Fruit fly (Drosophila melanogaster) whole organism, prepupa: ENCODE measurements around the gene Tm2.

Experiments
- Blimp-1 ChIP-seq: fragments of 200-800 bp; sonication (Bioruptor generic); optimal IDR thresholded peaks from 3 replicates; lab custom pipeline; 2017; ENCODE audit warnings: missing biosample characterization, missing genetic modification characterization, mild to moderate bottlenecking, moderate library complexity, missing genetic modification reagents
- CG10669 ChIP-seq: fragments of 200-800 bp; sonication (Bioruptor generic); optimal IDR thresholded peaks from 3 replicates; lab custom pipeline; 2018; ENCODE audit warnings: missing biosample characterization, mild to moderate bottlenecking, missing genetic modification characterization, moderate library complexity
- CG15336 ChIP-seq: fragments of 200-800 bp; sonication (Bioruptor generic); IDR thresholded peaks from 2 replicates; pipeline ENCODE4 v1.3.6; 2022; ENCODE audit warnings: missing biosample characterization, missing genetic modification characterization
- CG16779 ChIP-seq: fragments of 200-800 bp; sonication (Bioruptor generic); optimal IDR thresholded peaks from 3 replicates; lab custom pipeline; 2017; ENCODE audit warnings: missing biosample characterization, mild to moderate bottlenecking, missing genetic modification characterization
- CG3032 ChIP-seq: fragments of 200-800 bp; optimal IDR thresholded peaks from 2 replicates; lab custom pipeline; 2019; ENCODE audit warnings: missing biosample characterization, mild to moderate bottlenecking, missing genetic modification characterization, moderate library complexity
- CG31627 ChIP-seq: fragments of 200-800 bp; sonication (Bioruptor generic); optimal IDR thresholded peaks from 3 replicates; lab custom pipeline; 2016; ENCODE audit warnings: missing biosample characterization, missing genetic modification characterization
- CG32006 ChIP-seq: fragments of 200-800 bp; sonication (Bioruptor generic); optimal IDR thresholded peaks from 3 replicates; lab custom pipeline; 2017; ENCODE audit warnings: missing biosample characterization, mild to moderate bottlenecking, missing genetic modification characterization
- CG34406 ChIP-seq: fragments of 200-800 bp; sonication (Bioruptor generic); optimal IDR thresholded peaks from 3 replicates; lab custom pipeline; 2016; ENCODE audit warnings: missing biosample characterization, missing genetic modification characterization
- CG3919 ChIP-seq: fragments of 200-800 bp; sonication (Bioruptor generic); optimal IDR thresholded peaks from 3 replicates; lab custom pipeline; 2016; ENCODE audit warnings: missing biosample characterization, missing genetic modification characterization
- CG4318 ChIP-seq: fragments of 200-800 bp; sonication (Bioruptor generic); optimal IDR thresholded peaks from 3 replicates; lab custom pipeline; 2017; ENCODE audit warnings: missing biosample characterization, mild to moderate bottlenecking, missing genetic modification characterization
- CG6163 ChIP-seq: fragments of 200-800 bp; sonication (Bioruptor generic); IDR thresholded peaks from 3 replicates; pipeline ENCODE4 v1.3.6; 2022; ENCODE audit warnings: missing biosample characterization, missing genetic modification characterization
- CG6276 ChIP-seq: fragments of 200-800 bp; sonication (Bioruptor generic); optimal IDR thresholded peaks from 2 replicates; lab custom pipeline; 2017; ENCODE audit warnings: missing biosample characterization, mild to moderate bottlenecking, missing genetic modification characterization
- CG6792 ChIP-seq: fragments of 200-800 bp; sonication (Bioruptor generic); optimal IDR thresholded peaks from 3 replicates; lab custom pipeline; 2016; ENCODE audit warnings: missing biosample characterization, missing genetic modification characterization
- CG6808 ChIP-seq: fragments of 200-800 bp; sonication (Bioruptor generic); optimal IDR thresholded peaks from 3 replicates; lab custom pipeline; 2017; ENCODE audit warnings: missing biosample characterization, missing genetic modification characterization, mild to moderate bottlenecking, moderate library complexity, missing genetic modification reagents
- CG8119 ChIP-seq: fragments of 200-800 bp; sonication (Bioruptor generic); IDR thresholded peaks from 3 replicates; pipeline ENCODE4 v1.3.6; 2022; ENCODE audit warnings: missing biosample characterization, missing genetic modification characterization
- CG8319 ChIP-seq: fragments of 200-800 bp; sonication (Bioruptor generic); optimal IDR thresholded peaks from 3 replicates; lab custom pipeline; 2016; ENCODE audit warnings: missing biosample characterization, missing genetic modification characterization
- CG8632 ChIP-seq: fragments of 200-800 bp; sonication (Bioruptor generic); optimal IDR thresholded peaks from 3 replicates; lab custom pipeline; 2016; ENCODE audit warnings: missing biosample characterization, missing genetic modification characterization
- CG9139 ChIP-seq: fragments of 200-800 bp; sonication (Bioruptor generic); optimal IDR thresholded peaks from 3 replicates; lab custom pipeline; 2017; ENCODE audit warnings: missing biosample characterization, mild to moderate bottlenecking, missing genetic modification characterization
- Eip75B ChIP-seq: fragments of 200-800 bp; sonication (Bioruptor generic); optimal IDR thresholded peaks from 3 replicates; lab custom pipeline; 2016; ENCODE audit warnings: missing biosample characterization, missing genetic modification characterization
- Eip78C ChIP-seq: fragments of 200-800 bp; sonication (Bioruptor generic); peaks from one replicate; lab custom pipeline; 2016; ENCODE audit warnings: missing biosample characterization, missing genetic modification characterization
- Ets21C ChIP-seq: fragments of 200-800 bp; sonication (Bioruptor generic); optimal IDR thresholded peaks from 3 replicates; lab custom pipeline; 2016; ENCODE audit warnings: missing biosample characterization, missing genetic modification characterization
- Ets96B ChIP-seq: fragments of 200-800 bp; optimal IDR thresholded peaks from 2 replicates; lab custom pipeline; 2019; ENCODE audit warnings: missing biosample characterization, mild to moderate bottlenecking, missing genetic modification characterization, moderate library complexity
- Hr38 ChIP-seq: sonication (Bioruptor generic); optimal IDR thresholded peaks from 2 replicates; lab custom pipeline; 2016; ENCODE audit warnings: missing biosample characterization, missing genetic modification characterization
- Hr39 ChIP-seq: fragments of 200-800 bp; sonication (Bioruptor generic); optimal IDR thresholded peaks from 2 replicates; lab custom pipeline; 2016; ENCODE audit warnings: missing biosample characterization, missing genetic modification characterization
- Lpt ChIP-seq: fragments of 200-800 bp; sonication (Bioruptor generic); optimal IDR thresholded peaks from 3 replicates; lab custom pipeline; 2016; ENCODE audit warnings: missing biosample characterization, missing genetic modification characterization
- Met ChIP-seq: fragments of 200-800 bp; sonication (Bioruptor generic); optimal IDR thresholded peaks from 3 replicates; lab custom pipeline; 2016; ENCODE audit warnings: missing biosample characterization, missing genetic modification characterization
- OdsH ChIP-seq: fragments of 200-800 bp; sonication (Bioruptor generic); optimal IDR thresholded peaks from 3 replicates; lab custom pipeline; 2016; ENCODE audit warnings: missing biosample characterization, missing genetic modification characterization
- Smox ChIP-seq: fragments of 200-800 bp; sonication (Bioruptor generic); optimal IDR thresholded peaks from 3 replicates; lab custom pipeline; 2016; ENCODE audit warnings: missing biosample characterization, missing genetic modification characterization
- Sox102F ChIP-seq: fragments of 200-800 bp; sonication (Bioruptor generic); optimal IDR thresholded peaks from 2 replicates; lab custom pipeline; 2016; ENCODE audit warnings: missing biosample characterization, mild to moderate bottlenecking, missing genetic modification characterization
- achi ChIP-seq: fragments of 200-800 bp; sonication (Bioruptor generic); optimal IDR thresholded peaks from 3 replicates; lab custom pipeline; 2016; ENCODE audit warnings: missing biosample characterization, missing genetic modification characterization
- acj6 ChIP-seq: fragments of 200-800 bp; sonication (Bioruptor generic); optimal IDR thresholded peaks from 3 replicates; lab custom pipeline; 2016; ENCODE audit warnings: missing biosample characterization, missing genetic modification characterization
- cyc ChIP-seq: fragments of 200-800 bp; sonication (Bioruptor generic); optimal IDR thresholded peaks from 3 replicates; lab custom pipeline; 2016; ENCODE audit warnings: missing biosample characterization, missing genetic modification characterization
- dac ChIP-seq: fragments of 200-800 bp; sonication (Bioruptor generic); optimal IDR thresholded peaks from 2 replicates; lab custom pipeline; 2017; ENCODE audit warnings: missing biosample characterization, mild to moderate bottlenecking, missing genetic modification characterization
- dsx ChIP-seq: fragments of 200-800 bp; optimal IDR thresholded peaks from 3 replicates; lab custom pipeline; 2019; ENCODE audit warnings: missing biosample characterization, mild to moderate bottlenecking, missing genetic modification characterization, moderate library complexity; ENCODE audit not compliant: poor library complexity, severe bottlenecking
- eg ChIP-seq: fragments of 200-800 bp; sonication (Bioruptor generic); IDR thresholded peaks from 3 replicates; pipeline ENCODE4 v1.3.6; 2022; ENCODE audit warnings: missing biosample characterization, missing genetic modification characterization
- esn ChIP-seq: fragments of 200-800 bp; sonication (Bioruptor generic); optimal IDR thresholded peaks from 2 replicates; lab custom pipeline; 2016; ENCODE audit warnings: missing biosample characterization, mild to moderate bottlenecking, missing genetic modification characterization, moderate library complexity
- fd59A ChIP-seq: fragments of 200-800 bp; sonication (Bioruptor generic); optimal IDR thresholded peaks from 2 replicates; lab custom pipeline; 2017; ENCODE audit warnings: missing biosample characterization, mild to moderate bottlenecking, missing genetic modification characterization, missing genetic modification reagents
- fd85E ChIP-seq: fragments of 200-800 bp; sonication (Bioruptor generic); optimal IDR thresholded peaks from 3 replicates; lab custom pipeline; 2016; ENCODE audit warnings: missing biosample characterization, missing genetic modification characterization
- lz ChIP-seq: fragments of 200-800 bp; sonication (Bioruptor generic); optimal IDR thresholded peaks from 3 replicates; lab custom pipeline; 2016; ENCODE audit warnings: missing biosample characterization, missing genetic modification characterization
- net ChIP-seq: fragments of 200-800 bp; sonication (Bioruptor generic); optimal IDR thresholded peaks from 3 replicates; lab custom pipeline; 2016; ENCODE audit warnings: missing biosample characterization, missing genetic modification characterization
- pdm3 ChIP-seq: fragments of 200-800 bp; sonication (Bioruptor generic); optimal IDR thresholded peaks from 3 replicates; lab custom pipeline; 2016; ENCODE audit warnings: missing biosample characterization, missing genetic modification characterization
- salr ChIP-seq, 2 experiments: fragments of 200-800 bp; sonication (Bioruptor generic); optimal IDR thresholded peaks; 3 replicates each; lab custom pipeline; 2016 to 2018; ENCODE audit warnings: missing biosample characterization in 2 of 2, missing genetic modification characterization in 2 of 2, mild to moderate bottlenecking in 1 of 2
- spab ChIP-seq: fragments of 200-800 bp; sonication (Bioruptor generic); optimal IDR thresholded peaks from 2 replicates; lab custom pipeline; 2017; ENCODE audit warnings: missing biosample characterization, mild to moderate bottlenecking, missing genetic modification characterization, missing genetic modification reagents
- ss ChIP-seq, 2 experiments: fragments of 200-800 bp; sonication (Bioruptor generic); optimal IDR thresholded peaks; 2 replicates in 1 of 2; 3 replicates in 1 of 2; lab custom pipeline; 2017 to 2018; ENCODE audit warnings: mild to moderate bottlenecking in 2 of 2, missing biosample characterization in 2 of 2, missing genetic modification characterization in 2 of 2, moderate library complexity in 1 of 2
- svp ChIP-seq: fragments of 200-800 bp; sonication (Bioruptor generic); peaks from one replicate; lab custom pipeline; 2016; ENCODE audit warnings: missing biosample characterization, missing genetic modification characterization
- topi ChIP-seq: fragments of 200-800 bp; sonication (Bioruptor generic); optimal IDR thresholded peaks from 3 replicates; lab custom pipeline; 2016; ENCODE audit warnings: missing biosample characterization, missing genetic modification characterization
- vri ChIP-seq: fragments of 200-800 bp; sonication (Bioruptor generic); optimal IDR thresholded peaks from 3 replicates; lab custom pipeline; 2016; ENCODE audit warnings: missing biosample characterization, mild to moderate bottlenecking, missing genetic modification characterization

Tm2 gene

dm6 chr3R:15316326-15316725, 6.3 kb downstream of the Tm2 start, which contains the start of gene CG14866:
Gene CG14866 (plus strand): TSS chr3R:15316471.
- TF ChIP-seq Eip78C (GFP tag; lab: Kevin White, UChicago), result peak; percentile 34
- peak; percentile 44 for TF ChIP-seq Blimp-1 (GFP tag; lab: Kevin White, UChicago)
- TF ChIP-seq eg (GFP tag; lab: Robert Waterston, UW), result no peak
- TF ChIP-seq, all 60 proteins: peak for 2

- TF ChIP-seq Ets96B (tag; lab: Kevin White, UChicago), result peak; percentile 34
- peak; percentile 40 for TF ChIP-seq CG8632
- peak; percentile 55 for TF ChIP-seq Hr39 (GFP tag; lab: Kevin White, UChicago)
- peak; percentile 37 for TF ChIP-seq cyc (GFP tag; lab: Kevin White, UChicago)
- TF ChIP-seq net (GFP tag; lab: Kevin White, UChicago), result no peak
- peak; percentile 2 for TF ChIP-seq Lpt (GFP tag; lab: Kevin White, UChicago)
- peak; percentile 61 for TF ChIP-seq Eip75B (GFP tag; lab: Kevin White, UChicago)
- TF ChIP-seq CG15336 (GFP tag; lab: Robert Waterston, UW), result 0 out of 2 replicates have a peak, but pooled peaks have one; percentile 24
- TF ChIP-seq Met (GFP tag; lab: Kevin White, UChicago), result peak; percentile 58
- TF ChIP-seq CG10669 (GFP tag; lab: Kevin White, UChicago), result peak; percentile 50
- peak; percentile 7 for TF ChIP-seq Blimp-1 (GFP tag; lab: Kevin White, UChicago)
- peak; percentile 55 for TF ChIP-seq CG3032 (tag; lab: Kevin White, UChicago)
- TF ChIP-seq OdsH (GFP tag; lab: Kevin White, UChicago), result peak; percentile 59
- TF ChIP-seq esn (GFP tag; lab: Kevin White, UChicago), result peak; percentile 76
- no peak for TF ChIP-seq Sox102F (GFP tag; lab: Kevin White, UChicago)
- no peak for TF ChIP-seq CG16779
- peak; percentile 58 for TF ChIP-seq Ets21C (GFP tag; lab: Kevin White, UChicago)
- no peak for TF ChIP-seq CG6276 (GFP tag; lab: Kevin White, UChicago)
- peak; percentile 30 for TF ChIP-seq fd59A (GFP tag; lab: Kevin White, UChicago)
- TF ChIP-seq CG8119 (GFP tag; lab: Robert Waterston, UW), result peak; percentile 37; the same call in 1 of the 3 replicates
- peak; percentile 57 for TF ChIP-seq CG31627 (GFP tag; lab: Kevin White, UChicago)
- no peak for TF ChIP-seq spab (GFP tag; lab: Kevin White, UChicago)
- TF ChIP-seq salr (GFP tag; optimal IDR thresholded peaks at IDR 0.05; lab: Kevin White, UChicago), result peak; percentile 40 to 64
- peak; percentile 51 for TF ChIP-seq dac
- TF ChIP-seq CG32006 (GFP tag; lab: Kevin White, UChicago), result peak; percentile 63
- TF ChIP-seq CG34406, result peak; percentile 19
- no peak for TF ChIP-seq CG9139 (GFP tag; lab: Kevin White, UChicago)
- TF ChIP-seq CG6792 (GFP tag; lab: Kevin White, UChicago), result peak; percentile 46
- TF ChIP-seq svp (GFP tag; lab: Kevin White, UChicago), result no peak
- no peak for TF ChIP-seq Smox (GFP tag; lab: Kevin White, UChicago)
- peak; percentile 50 for TF ChIP-seq CG6808 (GFP tag; lab: Kevin White, UChicago)
- TF ChIP-seq CG3919, result peak; percentile 63
- TF ChIP-seq Hr38 (GFP tag; lab: Kevin White, UChicago), result no peak
- peak; percentile 48 for TF ChIP-seq achi
- no peak for TF ChIP-seq vri
- TF ChIP-seq acj6 (GFP tag; lab: Kevin White, UChicago), result peak; percentile 56
- no peak for TF ChIP-seq CG4318 (GFP tag; lab: Kevin White, UChicago)
- peak in 1 of 2 experiments; percentile 42 for TF ChIP-seq ss (GFP tag; optimal IDR thresholded peaks at IDR 0.05; lab: Kevin White, UChicago)
- peak; percentile 59 for TF ChIP-seq CG6163 (GFP tag; lab: Robert Waterston, UW)
- peak; percentile 68 for TF ChIP-seq lz (GFP tag; lab: Kevin White, UChicago)
- peak; percentile 69 for TF ChIP-seq pdm3 (GFP tag; lab: Kevin White, UChicago)
- TF ChIP-seq dsx, result peak; percentile 31
- TF ChIP-seq topi (GFP tag; lab: Kevin White, UChicago), result peak; percentile 63
- peak; percentile 89 for TF ChIP-seq Eip78C (GFP tag; lab: Kevin White, UChicago)
- TF ChIP-seq CG8319 (GFP tag; lab: Kevin White, UChicago), result no peak
- TF ChIP-seq fd85E, result no peak
These were observed 10.1 kb downstream of the Tm2 start, which contains the start of the genes CG6276 and CG44040 for dm6 chr3R:15319912-15320746. Gene CG6276 (minus strand): TSS chr3R:15320069. Gene CG44040 (plus strand): TSS chr3R:15320378.
